Worm (Caenorhabditis elegans) whole organism, L4 larva: ENCODE data around the gene cgt-1.
"Not testable (repeated sequence)": the region's sequence is repeated elsewhere in the genome, so short reads cannot be mapped to it uniquely, and the experiment has no call there.

Experiments
- D1046.2 ChIP-seq: fragments of 200-800 bp; sonication (Bioruptor generic); IDR thresholded peaks from 2 replicates; pipeline ENCODE4 v1.3.6; 2022; ENCODE audit warnings: missing genetic modification characterization, missing compliant biosample characterization
- F10B5.3 ChIP-seq: sonication (generic microtip); optimal IDR thresholded peaks from 2 replicates; lab custom pipeline; 2016; ENCODE audit warnings: mild to moderate bottlenecking, missing genetic modification characterization, missing compliant biosample characterization
- F44E2.7 ChIP-seq: fragments of 200-800 bp; sonication (Bioruptor generic); IDR thresholded peaks from 2 replicates; pipeline ENCODE4 v2.1.2; 2022; ENCODE audit warnings: missing genetic modification characterization, missing compliant biosample characterization
- ZK337.2 ChIP-seq: fragments of 200-800 bp; sonication (Bioruptor generic); IDR thresholded peaks from 2 replicates; pipeline ENCODE4 v1.3.6; 2022; ENCODE audit warnings: missing genetic modification reagents, missing genetic modification characterization, missing compliant biosample characterization
- aha-1 ChIP-seq: fragments of 150-350 bp; peaks from one replicate; lab custom pipeline; 2014; ENCODE audit warnings: missing biosample characterization, missing genetic modification characterization
- ceh-28 ChIP-seq: fragments of 150-350 bp; optimal IDR thresholded peaks from 2 replicates; lab custom pipeline; 2014; ENCODE audit warnings: missing biosample characterization, missing genetic modification reagents, missing genetic modification characterization
- ceh-32 ChIP-seq: sonication (generic microtip); optimal IDR thresholded peaks from 2 replicates; lab custom pipeline; 2016; ENCODE audit warnings: mild to moderate bottlenecking, missing genetic modification characterization, missing compliant biosample characterization; ENCODE audit not compliant: poor library complexity
- ceh-82 ChIP-seq: sonication (generic microtip); optimal IDR thresholded peaks from 2 replicates; lab custom pipeline; 2017; ENCODE audit warnings: missing biosample characterization, missing genetic modification characterization
- daf-12 ChIP-seq: fragments of 150-350 bp; optimal IDR thresholded peaks from 2 replicates; lab custom pipeline; 2014; ENCODE audit warnings: missing biosample characterization, missing genetic modification reagents, missing genetic modification characterization
- daf-19 ChIP-seq: fragments of 200-800 bp; sonication (Bioruptor generic); conservative IDR thresholded peaks from 2 replicates; pipeline ENCODE4 v1.3.6; 2022; ENCODE audit warnings: missing genetic modification characterization, missing compliant biosample characterization
- dmd-8 ChIP-seq: fragments of 200-800 bp; sonication (Bioruptor generic); IDR thresholded peaks from 2 replicates; pipeline ENCODE4 v1.3.6; 2022; ENCODE audit warnings: missing genetic modification characterization, missing compliant biosample characterization
- dmd-9 ChIP-seq: fragments of 200-800 bp; sonication (Bioruptor generic); IDR thresholded peaks from 2 replicates; pipeline ENCODE4 v1.3.6; 2022; ENCODE audit warnings: missing genetic modification reagents, missing genetic modification characterization, missing compliant biosample characterization
- egl-43 ChIP-seq: fragments of 200-800 bp; sonication (Bioruptor generic); IDR thresholded peaks from 2 replicates; pipeline ENCODE4 v1.3.6; 2022; ENCODE audit warnings: missing genetic modification reagents, missing genetic modification characterization, missing compliant biosample characterization
- jun-1 ChIP-seq: fragments of 150-350 bp; optimal IDR thresholded peaks from 2 replicates; lab custom pipeline; 2014; ENCODE audit warnings: missing biosample characterization, missing genetic modification reagents, missing genetic modification characterization
- lim-7 ChIP-seq: fragments of 200-800 bp; sonication (Bioruptor generic); IDR thresholded peaks from 2 replicates; pipeline ENCODE4 v1.3.6; 2022; ENCODE audit warnings: missing genetic modification characterization, missing compliant biosample characterization
- madf-5 ChIP-seq, 2 experiments: fragments of 200-800 bp; sonication (Bioruptor generic); IDR thresholded peaks; 2 replicates each; pipeline ENCODE4 v1.3.6; 2022; ENCODE audit warnings: missing compliant biosample characterization in 2 of 2, missing genetic modification characterization in 2 of 2
- nhr-41 ChIP-seq: fragments of 200-800 bp; sonication (Bioruptor generic); IDR thresholded peaks from 2 replicates; pipeline ENCODE4 v1.3.6; 2022; ENCODE audit warnings: missing genetic modification reagents, missing genetic modification characterization, missing compliant biosample characterization
- nhr-48 ChIP-seq: sonication (generic microtip); optimal IDR thresholded peaks from 2 replicates; lab custom pipeline; 2016; ENCODE audit warnings: mild to moderate bottlenecking, missing genetic modification characterization, missing compliant biosample characterization
- nhr-76 ChIP-seq: fragments of 150-350 bp; optimal IDR thresholded peaks from 2 replicates; lab custom pipeline; 2014; ENCODE audit warnings: missing biosample characterization, missing genetic modification characterization
- nhr-77 ChIP-seq: fragments of 150-350 bp; optimal IDR thresholded peaks from 2 replicates; lab custom pipeline; 2014; ENCODE audit warnings: missing biosample characterization, missing genetic modification characterization
- saeg-2 ChIP-seq: fragments of 200-800 bp; sonication (Bioruptor generic); IDR thresholded peaks from 2 replicates; pipeline ENCODE4 v1.3.6; 2022; ENCODE audit warnings: missing genetic modification reagents, missing genetic modification characterization, missing compliant biosample characterization
- spr-1 ChIP-seq: sonication (generic microtip); optimal IDR thresholded peaks from 2 replicates; lab custom pipeline; 2016; ENCODE audit warnings: mild to moderate bottlenecking, missing genetic modification characterization, missing compliant biosample characterization
- unc-62 ChIP-seq, 3 experiments: fragments of 150-350 bp in 1 of 3; sonication (generic microtip); optimal IDR thresholded peaks in 2 of 3; peaks in 1 of 3; 1 replicate in 1 of 3; 2 replicates in 2 of 3; lab custom pipeline; 2014 to 2017; ENCODE audit warnings: missing biosample characterization in 3 of 3, missing genetic modification characterization in 3 of 3, missing genetic modification reagents in 3 of 3, missing genotype in 1 of 3
- zfp-2 ChIP-seq: sonication (generic microtip); optimal IDR thresholded peaks from 2 replicates; lab custom pipeline; 2016; ENCODE audit warnings: mild to moderate bottlenecking, missing genetic modification characterization, missing compliant biosample characterization

The cgt-1 gene

ce11 chrV:15858292-15858691 lies 30.4 kb downstream of the cgt-1 start, which contains the start of gene srh-148:
Gene srh-148 (minus strand): TSS chrV:15858392.
- TF ChIP-seq lim-7 (GFP tag; lab: Robert Waterston, UW) (no peak), saeg-2 (GFP tag; lab: Robert Waterston, UW) (no peak), dmd-9 (GFP tag; lab: Robert Waterston, UW) (no peak), ZK337.2 (GFP tag; lab: Robert Waterston, UW) (no peak), D1046.2 (GFP tag; lab: Robert Waterston, UW) (no peak), nhr-41 (GFP tag; lab: Robert Waterston, UW) (no peak), F44E2.7 (GFP tag; lab: Robert Waterston, UW) (no peak), dmd-8 (GFP tag; lab: Robert Waterston, UW) (no peak), spr-1 (no peak), ceh-32 (tag; lab: Kevin White, UChicago) (no peak), daf-19 (GFP tag; lab: Robert Waterston, UW) (no peak), ceh-82 (tag; lab: Kevin White, UChicago) (no peak), ceh-28 (tag; lab: Kevin White, UChicago) (no peak), nhr-77 (tag; lab: Kevin White, UChicago) (no peak), egl-43 (GFP tag; lab: Robert Waterston, UW) (no peak), nhr-48 (no peak), jun-1 (tag; lab: Kevin White, UChicago) (no peak), zfp-2 (tag; lab: Kevin White, UChicago) (no peak)

- TF ChIP-seq unc-62 (GFP tag; optimal IDR thresholded peaks at IDR 0.05 in 1 of 2; lab: Kevin White, UChicago), result peak in 1 of 2 experiments; percentile 48
- not testable (repeated sequence) for TF ChIP-seq unc-62 (tag; optimal IDR thresholded peaks at IDR 0.05; lab: Kevin White, UChicago)
Observed at ce11 chrV:15850276-15850811, 38.3 kb downstream of the cgt-1 start, which contains the start of gene srh-147. Gene srh-147 (minus strand): TSS chrV:15850326.

ce11 chrV:15841095-15841494 lies 47.6 kb downstream of the cgt-1 start, which contains the start of gene srh-149:
Gene srh-149 (minus strand): TSS chrV:15841195.
- no peak for TF ChIP-seq madf-5 (GFP tag; IDR thresholded peaks at IDR 0.05; lab: Robert Waterston, UW)
- peak; percentile 51 for TF ChIP-seq aha-1 (tag; lab: Kevin White, UChicago)
- no peak for TF ChIP-seq daf-12
- TF ChIP-seq nhr-77 (tag; lab: Kevin White, UChicago), result no peak
- no peak for TF ChIP-seq nhr-76
- TF ChIP-seq F10B5.3, result no peak
